Worm (Caenorhabditis elegans) whole organism, L4 larva: ENCODE results near the gene dgn-1.

Source experiments
- F26F4.8 ChIP-seq: fragments of 200-800 bp; sonication (Bioruptor generic); conservative IDR thresholded peaks from 2 replicates; pipeline ENCODE4 v1.3.6; 2022; ENCODE audit warnings: missing genetic modification characterization, missing compliant biosample characterization
- T20F7.1 ChIP-seq: fragments of 200-800 bp; sonication (Bioruptor generic); optimal IDR thresholded peaks from 2 replicates; lab custom pipeline; 2018; ENCODE audit warnings: mild to moderate bottlenecking, missing genetic modification characterization, missing compliant biosample characterization
- T26A8.4 ChIP-seq: fragments of 200-800 bp; sonication (Bioruptor generic); IDR thresholded peaks from 2 replicates; pipeline ENCODE4 v1.3.6; 2022; ENCODE audit warnings: missing genetic modification characterization, missing compliant biosample characterization
- aha-1 ChIP-seq: fragments of 150-350 bp; peaks from one replicate; lab custom pipeline; 2014; ENCODE audit warnings: missing biosample characterization, missing genetic modification characterization
- attf-4 ChIP-seq: sonication (generic microtip); optimal IDR thresholded peaks from 3 replicates; lab custom pipeline; 2017; ENCODE audit warnings: missing biosample characterization, missing genetic modification characterization
- ceh-62 ChIP-seq: sonication (generic microtip); optimal IDR thresholded peaks from 2 replicates; lab custom pipeline; 2017; ENCODE audit warnings: missing biosample characterization, missing genetic modification characterization
- daf-16 ChIP-seq, 3 experiments: sonication (generic microtip); optimal IDR thresholded peaks; 2 replicates each; lab custom pipeline; 2016 to 2017; ENCODE audit warnings: missing genetic modification characterization in 3 of 3, missing genetic modification reagents in 3 of 3, mild to moderate bottlenecking in 2 of 3, missing compliant biosample characterization in 2 of 3, missing biosample characterization in 1 of 3, moderate library complexity in 1 of 3
- daf-19 ChIP-seq: fragments of 200-800 bp; sonication (Bioruptor generic); conservative IDR thresholded peaks from 2 replicates; pipeline ENCODE4 v1.3.6; 2022; ENCODE audit warnings: missing genetic modification characterization, missing compliant biosample characterization
- dmd-6 ChIP-seq: fragments of 200-800 bp; sonication (Bioruptor generic); IDR thresholded peaks from 2 replicates; pipeline ENCODE4 v1.3.6; 2022; ENCODE audit warnings: missing genetic modification reagents, missing genetic modification characterization, missing compliant biosample characterization
- egl-43 ChIP-seq: fragments of 200-800 bp; sonication (Bioruptor generic); IDR thresholded peaks from 2 replicates; pipeline ENCODE4 v1.3.6; 2022; ENCODE audit warnings: missing genetic modification reagents, missing genetic modification characterization, missing compliant biosample characterization
- fos-1 ChIP-seq: fragments of 150-350 bp; optimal IDR thresholded peaks from 2 replicates; lab custom pipeline; 2014; ENCODE audit warnings: missing biosample characterization, missing genetic modification characterization
- hlh-11 ChIP-seq: fragments of 200-800 bp; sonication (Bioruptor generic); optimal IDR thresholded peaks from 2 replicates; lab custom pipeline; 2018; ENCODE audit warnings: mild to moderate bottlenecking, missing genetic modification characterization, missing compliant biosample characterization
- jun-1 ChIP-seq: fragments of 150-350 bp; optimal IDR thresholded peaks from 2 replicates; lab custom pipeline; 2014; ENCODE audit warnings: missing biosample characterization, missing genetic modification reagents, missing genetic modification characterization
- lim-7 ChIP-seq: fragments of 200-800 bp; sonication (Bioruptor generic); IDR thresholded peaks from 2 replicates; pipeline ENCODE4 v1.3.6; 2022; ENCODE audit warnings: missing genetic modification characterization, missing compliant biosample characterization
- lin-15B ChIP-seq: fragments of 150-350 bp; sonication (generic microtip); optimal IDR thresholded peaks from 3 replicates; lab custom pipeline; 2014; ENCODE audit warnings: missing biosample characterization, missing genetic modification characterization
- lin-38 ChIP-seq: fragments of 200-800 bp; sonication (Bioruptor generic); IDR thresholded peaks from 2 replicates; pipeline ENCODE4 v1.3.6; 2022; ENCODE audit warnings: missing genetic modification reagents, missing genetic modification characterization, missing compliant biosample characterization
- lin-39 ChIP-seq: fragments of 150-350 bp; optimal IDR thresholded peaks from 2 replicates; lab custom pipeline; 2014; ENCODE audit warnings: missing biosample characterization, missing genetic modification reagents, missing genetic modification characterization
- lir-3 ChIP-seq: sonication (generic microtip); optimal IDR thresholded peaks from 2 replicates; lab custom pipeline; 2016; ENCODE audit warnings: mild to moderate bottlenecking, missing genetic modification characterization, missing compliant biosample characterization
- madf-5 ChIP-seq, 2 experiments: fragments of 200-800 bp; sonication (Bioruptor generic); IDR thresholded peaks; 2 replicates each; pipeline ENCODE4 v1.3.6; 2022; ENCODE audit warnings: missing compliant biosample characterization in 2 of 2, missing genetic modification characterization in 2 of 2
- mdt-29 ChIP-seq: fragments of 200-800 bp; sonication (Bioruptor generic); IDR thresholded peaks from 2 replicates; pipeline ENCODE4 v1.3.6; 2022; ENCODE audit warnings: missing genetic modification reagents, missing genetic modification characterization, missing compliant biosample characterization
- mxl-3 ChIP-seq: fragments of 200-800 bp; sonication (Bioruptor generic); optimal IDR thresholded peaks from 2 replicates; lab custom pipeline; 2018; ENCODE audit warnings: mild to moderate bottlenecking, missing genetic modification characterization, missing compliant biosample characterization
- nhr-11 ChIP-seq: fragments of 150-350 bp; optimal IDR thresholded peaks from 2 replicates; lab custom pipeline; 2014; ENCODE audit warnings: missing biosample characterization, missing genetic modification characterization
- nhr-28 ChIP-seq: fragments of 150-350 bp; optimal IDR thresholded peaks from 2 replicates; lab custom pipeline; 2014; ENCODE audit warnings: missing biosample characterization, missing genetic modification characterization
- nhr-48 ChIP-seq: sonication (generic microtip); optimal IDR thresholded peaks from 2 replicates; lab custom pipeline; 2016; ENCODE audit warnings: mild to moderate bottlenecking, missing genetic modification characterization, missing compliant biosample characterization
- nhr-76 ChIP-seq: fragments of 150-350 bp; optimal IDR thresholded peaks from 2 replicates; lab custom pipeline; 2014; ENCODE audit warnings: missing biosample characterization, missing genetic modification characterization
- pqm-1 ChIP-seq: sonication (generic microtip); optimal IDR thresholded peaks from 2 replicates; lab custom pipeline; 2017; ENCODE audit warnings: missing biosample characterization, missing genetic modification characterization
- set-16 ChIP-seq: fragments of 200-800 bp; sonication (Bioruptor generic); IDR thresholded peaks from 2 replicates; pipeline ENCODE4 v1.3.6; 2022; ENCODE audit warnings: missing genetic modification reagents, missing genetic modification characterization, missing compliant biosample characterization
- skn-1 ChIP-seq: fragments of 150-350 bp; optimal IDR thresholded peaks from 2 replicates; lab custom pipeline; 2014; ENCODE audit warnings: missing biosample characterization, missing genetic modification characterization
- snpc-4 ChIP-seq: fragments of 150-350 bp; optimal IDR thresholded peaks from 2 replicates; lab custom pipeline; 2014; ENCODE audit warnings: missing biosample characterization, missing genetic modification characterization
- spr-1 ChIP-seq: sonication (generic microtip); optimal IDR thresholded peaks from 2 replicates; lab custom pipeline; 2016; ENCODE audit warnings: mild to moderate bottlenecking, missing genetic modification characterization, missing compliant biosample characterization
- spr-3 ChIP-seq: fragments of 200-800 bp; sonication (Bioruptor generic); optimal IDR thresholded peaks from 2 replicates; lab custom pipeline; 2018; ENCODE audit warnings: mild to moderate bottlenecking, missing genetic modification characterization, missing compliant biosample characterization
- tag-97 ChIP-seq: fragments of 200-800 bp; sonication (Bioruptor generic); IDR thresholded peaks from 2 replicates; pipeline ENCODE4 v1.3.6; 2022; ENCODE audit warnings: missing genetic modification characterization, missing compliant biosample characterization
- unc-62 ChIP-seq, 3 experiments: fragments of 150-350 bp in 1 of 3; sonication (generic microtip); optimal IDR thresholded peaks in 2 of 3; peaks in 1 of 3; 1 replicate in 1 of 3; 2 replicates in 2 of 3; lab custom pipeline; 2014 to 2017; ENCODE audit warnings: missing biosample characterization in 3 of 3, missing genetic modification characterization in 3 of 3, missing genetic modification reagents in 3 of 3, missing genotype in 1 of 3
- zfp-3 ChIP-seq: fragments of 200-800 bp; sonication (Bioruptor generic); conservative IDR thresholded peaks from 2 replicates; pipeline ENCODE4 v1.3.6; 2022; ENCODE audit warnings: missing genetic modification reagents, missing genetic modification characterization, missing compliant biosample characterization
- zip-11 ChIP-seq: fragments of 200-800 bp; sonication (Bioruptor generic); IDR thresholded peaks from 2 replicates; pipeline ENCODE4 v1.3.6; 2022; ENCODE audit warnings: missing genetic modification characterization, missing compliant biosample characterization
- zip-2 ChIP-seq: fragments of 150-350 bp; optimal IDR thresholded peaks from 2 replicates; lab custom pipeline; 2014; ENCODE audit warnings: missing biosample characterization, missing genetic modification characterization

dgn-1 gene

DNA sequence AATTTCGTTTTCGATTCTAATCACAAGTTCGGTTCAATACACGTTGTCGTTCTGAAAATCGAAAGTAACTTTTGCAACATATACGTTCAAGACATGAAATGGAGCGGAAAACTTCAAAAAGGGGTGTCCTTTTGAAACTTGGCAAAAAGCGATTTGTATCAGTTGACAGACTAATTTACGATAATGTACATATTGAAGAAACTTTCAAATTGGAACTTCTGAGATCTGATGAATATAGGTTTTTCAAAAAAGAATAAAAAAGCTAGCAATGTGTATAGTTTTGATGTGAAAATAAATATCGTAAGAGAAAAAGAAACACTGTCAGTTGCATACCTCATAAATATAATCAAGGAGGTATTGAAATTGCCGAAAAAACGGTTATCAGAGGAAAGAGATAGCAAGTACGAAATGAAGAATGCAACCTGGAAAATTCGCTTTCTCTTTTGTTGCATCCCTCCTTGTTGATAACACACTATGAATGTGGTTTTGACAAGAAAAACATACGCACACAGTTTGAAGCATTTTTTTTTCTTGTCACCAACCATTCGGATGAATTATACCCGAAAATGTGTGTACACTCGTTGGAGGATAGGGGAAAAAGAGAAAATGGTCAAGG, at the start of gene dgn-1:
TSS of gene dgn-1 (minus strand) at position 51 of the 616 bp plus-strand sequence.
- TF ChIP-seq lin-15B (tag; lab: Kevin White, UChicago) (no peak), aha-1 (tag; lab: Kevin White, UChicago) (peak; percentile 47), dmd-6 (GFP tag; lab: Robert Waterston, UW) (0 out of 2 replicates have a peak, but pooled peaks have one; percentile 12), T26A8.4 (GFP tag; lab: Robert Waterston, UW) (no peak), mdt-29 (GFP tag; lab: Robert Waterston, UW) (no peak), hlh-11 (peak; percentile 27), skn-1 (tag; lab: Kevin White, UChicago) (no peak), T20F7.1 (GFP tag; lab: Kevin White, UChicago) (no peak), zip-11 (GFP tag; lab: Robert Waterston, UW) (no peak), attf-4 (tag; lab: Kevin White, UChicago) (no peak), nhr-28 (peak; percentile 42), zip-2 (no peak), lim-7 (GFP tag; lab: Robert Waterston, UW) (no peak), daf-16 (GFP tag; optimal IDR thresholded peaks at IDR 0.05; lab: Kevin White, UChicago) (no peak), daf-16 (tag; optimal IDR thresholded peaks at IDR 0.05; lab: Kevin White, UChicago) (no peak), pqm-1 (tag; lab: Kevin White, UChicago) (peak; percentile 30)

ce11 chrX:10976447-10977196, 47.8 kb upstream of the dgn-1 start:
- TF ChIP-seq skn-1 (tag; lab: Kevin White, UChicago) = no peak
- TF ChIP-seq daf-16 (GFP tag; optimal IDR thresholded peaks at IDR 0.05; lab: Kevin White, UChicago) = no peak
- peak; percentile 93 for TF ChIP-seq daf-16 (tag; optimal IDR thresholded peaks at IDR 0.05; lab: Kevin White, UChicago)

DNA sequence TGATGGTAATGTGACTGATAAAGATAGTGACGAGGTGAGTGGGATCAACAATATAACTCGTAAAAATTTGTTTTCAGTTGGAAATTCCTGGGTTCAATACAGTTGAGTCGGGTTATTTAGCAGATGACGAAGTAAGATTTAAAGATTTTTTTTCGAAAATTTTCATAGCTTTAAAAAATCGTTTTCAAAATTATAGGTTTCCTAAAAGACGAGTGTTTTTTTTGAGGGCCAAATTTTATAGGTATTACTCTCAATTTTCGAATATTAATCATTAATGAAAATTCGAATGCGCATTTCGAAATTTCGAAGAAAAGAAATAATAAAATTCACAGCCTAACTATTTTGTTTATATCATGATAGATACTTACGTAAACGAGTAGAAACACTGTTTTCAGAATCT, 42.3 kb upstream of the dgn-1 start:
- TF ChIP-seq unc-62 (GFP tag; optimal IDR thresholded peaks at IDR 0.05 in 1 of 2; lab: Kevin White, UChicago) = peak in 1 of 2 experiments; percentile 85
- no peak for TF ChIP-seq unc-62 (tag; optimal IDR thresholded peaks at IDR 0.05; lab: Kevin White, UChicago)
- no peak for TF ChIP-seq spr-3 (GFP tag; lab: Kevin White, UChicago)
- TF ChIP-seq daf-19 (GFP tag; lab: Robert Waterston, UW) = no peak
- TF ChIP-seq ceh-62 = no peak
- no peak for TF ChIP-seq zfp-3
- peak; percentile 71 for TF ChIP-seq aha-1 (tag; lab: Kevin White, UChicago)

DNA sequence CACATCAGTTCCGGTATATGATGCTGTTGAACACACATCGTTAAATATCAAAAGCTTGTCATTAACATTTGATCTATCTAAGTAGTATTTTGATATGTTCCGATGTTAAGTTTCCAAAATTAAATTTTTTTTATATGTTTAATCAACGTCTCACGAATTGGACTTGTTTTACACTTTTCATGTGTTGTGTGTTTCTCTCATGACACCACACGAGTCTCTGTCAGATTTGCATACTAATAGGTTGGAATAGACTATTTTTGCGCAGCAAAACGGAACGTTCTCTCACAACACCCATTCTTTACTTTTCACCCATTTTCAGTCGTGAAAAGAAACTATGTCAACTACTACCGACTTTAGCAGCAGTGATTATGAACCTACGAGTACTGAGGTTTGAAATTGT, 41.8 kb upstream of the dgn-1 start, which contains the start of gene K09C8.8:
TSS of gene K09C8.8 (plus strand) at position 301 of the 400 bp plus-strand sequence.
- TF ChIP-seq nhr-76 (no peak), nhr-48 (tag; lab: Kevin White, UChicago) (no peak), lin-39 (tag; lab: Kevin White, UChicago) (no peak), skn-1 (tag; lab: Kevin White, UChicago) (no peak), lin-38 (GFP tag; lab: Robert Waterston, UW) (no peak), tag-97 (no peak), spr-1 (tag; lab: Kevin White, UChicago) (no peak), F26F4.8 (GFP tag; lab: Robert Waterston, UW) (no peak), lir-3 (no peak), T26A8.4 (GFP tag; lab: Robert Waterston, UW) (no peak), fos-1 (no peak), T20F7.1 (GFP tag; lab: Kevin White, UChicago) (no peak), madf-5 (GFP tag; IDR thresholded peaks at IDR 0.05; lab: Robert Waterston, UW) (no peak)

ce11 chrX:10967698-10968097, 38.9 kb upstream of the dgn-1 start, which contains the start of gene K09C8.9:
Gene K09C8.9, minus strand, starts transcription at chrX:10967798.
- TF ChIP-seq jun-1 (tag; lab: Kevin White, UChicago) (no peak), egl-43 (GFP tag; lab: Robert Waterston, UW) (no peak), set-16 (GFP tag; lab: Robert Waterston, UW) (no peak), snpc-4 (tag; lab: Kevin White, UChicago) (no peak), nhr-11 (tag; lab: Kevin White, UChicago) (no peak), mxl-3 (GFP tag; lab: Kevin White, UChicago) (no peak)
